Fruit fly (Drosophila melanogaster) whole organism, wandering third instar larva: ENCODE results near the gene dpr9.

ENCODE experiments used
- Abd-B ChIP-seq: fragments of >200 bp; optimal IDR thresholded peaks from 2 replicates; lab custom pipeline; 2017; ENCODE audit warnings: missing biosample characterization, missing genetic modification characterization
- CG32264 ChIP-seq: fragments of 200-800 bp; sonication (Bioruptor generic); optimal IDR thresholded peaks from 2 replicates; lab custom pipeline; 2016; ENCODE audit warnings: missing biosample characterization, missing genetic modification characterization
- CrebA ChIP-seq: fragments of 200-800 bp; sonication (Bioruptor generic); optimal IDR thresholded peaks from 2 replicates; lab custom pipeline; 2016; ENCODE audit warnings: missing biosample characterization, mild to moderate bottlenecking, missing genetic modification characterization, borderline replicate concordance
- Dif ChIP-seq: fragments of 200-275, 200-300 bp; sonication (Bioruptor generic); optimal IDR thresholded peaks from 2 replicates; lab custom pipeline; 2018; ENCODE audit warnings: missing biosample characterization, missing genetic modification characterization; ENCODE audit not compliant: partially characterized antibody
- GATAd ChIP-seq: sonication (Bioruptor generic); optimal IDR thresholded peaks from 2 replicates; lab custom pipeline; 2016; ENCODE audit warnings: missing biosample characterization, missing genetic modification characterization
- HLH106 ChIP-seq: fragments of 200-800 bp; optimal IDR thresholded peaks from 3 replicates; lab custom pipeline; 2019; ENCODE audit warnings: missing biosample characterization, mild to moderate bottlenecking, missing genetic modification characterization, moderate library complexity
- Hnf4 ChIP-seq: fragments of 200-800 bp; sonication (Bioruptor generic); optimal IDR thresholded peaks from 2 replicates; lab custom pipeline; 2016; ENCODE audit warnings: missing biosample characterization, mild to moderate bottlenecking, missing genetic modification characterization
- Hr78 ChIP-seq: fragments of >200 bp; optimal IDR thresholded peaks from 2 replicates; lab custom pipeline; 2017; ENCODE audit warnings: missing biosample characterization, missing genetic modification characterization
- Hr83 ChIP-seq: fragments of 200-300 bp; sonication (Bioruptor generic); optimal IDR thresholded peaks from 2 replicates; lab custom pipeline; 2016; ENCODE audit warnings: missing biosample characterization, mild to moderate bottlenecking, missing genetic modification characterization, moderate library complexity; ENCODE audit not compliant: poor library complexity, severe bottlenecking
- Jra ChIP-seq: sonication (Bioruptor generic); optimal IDR thresholded peaks from 2 replicates; lab custom pipeline; 2016; ENCODE audit warnings: missing biosample characterization, missing genetic modification characterization
- Myc ChIP-seq: fragments of >200 bp; optimal IDR thresholded peaks from 2 replicates; lab custom pipeline; 2017
- N ChIP-seq: fragments of >200 bp; optimal IDR thresholded peaks from 2 replicates; lab custom pipeline; 2018; ENCODE audit warnings: missing biosample characterization, missing external identifiers, missing genetic modification characterization
- OdsH ChIP-seq: fragments of 200-800 bp; sonication (Bioruptor generic); optimal IDR thresholded peaks from 2 replicates; lab custom pipeline; 2016; ENCODE audit warnings: missing biosample characterization, mild to moderate bottlenecking, missing genetic modification characterization
- Rel ChIP-seq, 2 experiments: fragments of 200-800 bp; sonication (Bioruptor generic) in 1 of 2; optimal IDR thresholded peaks; 2 replicates in 1 of 2; 3 replicates in 1 of 2; lab custom pipeline; 2016 to 2019; ENCODE audit warnings: mild to moderate bottlenecking in 2 of 2, missing biosample characterization in 2 of 2, missing genetic modification characterization in 2 of 2, moderate library complexity in 1 of 2
- Sp1 ChIP-seq: fragments of 200-800 bp; sonication (Bioruptor generic); optimal IDR thresholded peaks from 3 replicates; lab custom pipeline; 2019; ENCODE audit warnings: missing biosample characterization, mild to moderate bottlenecking, missing genetic modification characterization, moderate library complexity
- Vsx2 ChIP-seq: fragments of 200-300, 225-300 bp; sonication (Bioruptor generic); optimal IDR thresholded peaks from 2 replicates; lab custom pipeline; 2018; ENCODE audit warnings: missing biosample characterization, missing genetic modification characterization; ENCODE audit not compliant: partially characterized antibody
- br ChIP-seq: fragments of 200-800 bp; sonication (Bioruptor generic); optimal IDR thresholded peaks from 2 replicates; lab custom pipeline; 2016; ENCODE audit warnings: missing biosample characterization, missing genetic modification characterization
- dl ChIP-seq, 2 experiments: fragments of 175-275, 200-275 bp in 1 of 2; fragments of 200-275 bp in 1 of 2; sonication (Bioruptor generic); optimal IDR thresholded peaks; lab custom pipeline; 2018; ENCODE audit warnings: mild to moderate bottlenecking in 2 of 2, missing biosample characterization in 2 of 2, missing genetic modification characterization in 2 of 2, moderate library complexity in 2 of 2; ENCODE audit not compliant: partially characterized antibody in 2 of 2, insufficient read depth in 1 of 2
- dmrt93B ChIP-seq: fragments of 200-800 bp; sonication (Bioruptor generic); optimal IDR thresholded peaks from 2 replicates; lab custom pipeline; 2018; ENCODE audit warnings: missing biosample characterization, mild to moderate bottlenecking, missing genetic modification characterization
- dsf ChIP-seq: sonication (Bioruptor generic); optimal IDR thresholded peaks from 2 replicates; lab custom pipeline; 2016; ENCODE audit warnings: missing biosample characterization, missing genetic modification characterization, borderline replicate concordance
- ey ChIP-seq: fragments of 200-800 bp; sonication (Bioruptor generic); optimal IDR thresholded peaks from 2 replicates; lab custom pipeline; 2016; ENCODE audit warnings: missing biosample characterization, missing genetic modification characterization
- foxo ChIP-seq, 2 experiments: fragments of 200-800 bp; sonication (Bioruptor generic); optimal IDR thresholded peaks; 2 replicates in 1 of 2; 3 replicates in 1 of 2; lab custom pipeline; 2016 to 2017; ENCODE audit warnings: missing biosample characterization in 2 of 2, missing genetic modification characterization in 2 of 2
- fru ChIP-seq: fragments of 200-800 bp; sonication (Bioruptor generic); optimal IDR thresholded peaks from 3 replicates; lab custom pipeline; 2016; ENCODE audit warnings: missing biosample characterization, mild to moderate bottlenecking, missing genetic modification characterization
- h ChIP-seq: fragments of 200-800 bp; sonication (Bioruptor generic); optimal IDR thresholded peaks from 3 replicates; lab custom pipeline; 2016; ENCODE audit warnings: missing biosample characterization, mild to moderate bottlenecking, missing genetic modification characterization
- jim ChIP-seq: fragments of 175-275, 200-325 bp; sonication (Bioruptor generic); optimal IDR thresholded peaks from 2 replicates; lab custom pipeline; 2016; ENCODE audit warnings: missing biosample characterization, mild to moderate bottlenecking, missing genetic modification characterization
- lola ChIP-seq: fragments of >200 bp; optimal IDR thresholded peaks from 2 replicates; lab custom pipeline; 2017; ENCODE audit warnings: missing biosample characterization, missing genetic modification characterization
- pan ChIP-seq: fragments of >200 bp; optimal IDR thresholded peaks from 2 replicates; lab custom pipeline; 2017
- psq ChIP-seq: fragments of 200-800 bp; sonication (Bioruptor generic); optimal IDR thresholded peaks from 3 replicates; lab custom pipeline; 2017; ENCODE audit warnings: missing biosample characterization, mild to moderate bottlenecking, missing genetic modification characterization, moderate library complexity
- rgr ChIP-seq: fragments of 200-800 bp; sonication (Bioruptor generic); optimal IDR thresholded peaks from 3 replicates; lab custom pipeline; 2016; ENCODE audit warnings: missing biosample characterization, mild to moderate bottlenecking, missing genetic modification characterization
- sage ChIP-seq: fragments of 200-800 bp; sonication (Bioruptor generic); optimal IDR thresholded peaks from 2 replicates; lab custom pipeline; 2016; ENCODE audit warnings: missing biosample characterization, mild to moderate bottlenecking, missing genetic modification characterization
- sv ChIP-seq: fragments of 200-800 bp; sonication (Bioruptor generic); optimal IDR thresholded peaks from 3 replicates; lab custom pipeline; 2016; ENCODE audit warnings: missing biosample characterization, missing genetic modification characterization
- tai ChIP-seq: sonication (Bioruptor generic); optimal IDR thresholded peaks from 2 replicates; lab custom pipeline; 2016; ENCODE audit warnings: missing biosample characterization, missing genetic modification characterization
- woc ChIP-seq: sonication (Bioruptor generic); optimal IDR thresholded peaks from 2 replicates; lab custom pipeline; 2016; ENCODE audit warnings: missing biosample characterization, mild to moderate bottlenecking, missing genetic modification characterization

dpr9 gene

dm6 chr3R:15095550-15096031, 18.6 kb upstream of the dpr9 start, which contains the start of gene CG6966 (continued):
- TF ChIP-seq CrebA (no peak), h (GFP tag; lab: Kevin White, UChicago) (peak; percentile 88), HLH106 (peak; percentile 82), tai (GFP tag; lab: Kevin White, UChicago) (no peak), sage (GFP tag; lab: Kevin White, UChicago) (peak; percentile 60), pan (lab: Kevin White, UChicago) (no peak), foxo (GFP tag; optimal IDR thresholded peaks at IDR 0.05; lab: Kevin White, UChicago) (peak; percentile 14 to 90), Hr83 (GFP tag; lab: Kevin White, UChicago) (peak; percentile 86), Sp1 (peak; percentile 75), Myc (lab: Kevin White, UChicago) (peak; percentile 63), Abd-B (GFP tag; lab: Kevin White, UChicago) (no peak)

- peak in 1 of 2 experiments; percentile 1 for TF ChIP-seq dl (GFP tag; optimal IDR thresholded peaks at IDR 0.05; lab: Kevin White, UChicago; ENCODE audit: insufficient read depth in 1 of 2, partially characterized antibody in 2 of 2)
- TF ChIP-seq OdsH (GFP tag; lab: Kevin White, UChicago) = no peak
- no peak for TF ChIP-seq sage (GFP tag; lab: Kevin White, UChicago)
- TF ChIP-seq Sp1 = no peak
- peak; percentile 39 for TF ChIP-seq psq
- no peak for TF ChIP-seq N (GFP tag; lab: Kevin White, UChicago)
- TF ChIP-seq Jra (GFP tag; lab: Kevin White, UChicago) = no peak
- TF ChIP-seq, all 38 proteins: peak for 2
Observed at dm6 chr3R:15094929-15095236, 17.9 kb upstream of the dpr9 start.

dm6 chr3R:15094218-15094928, 17.4 kb upstream of the dpr9 start:
- TF ChIP-seq N (GFP tag; lab: Kevin White, UChicago) (no peak), dmrt93B (GFP tag; lab: Kevin White, UChicago) (no peak), GATAd (no peak), psq (no peak), jim (GFP tag; lab: Kevin White, UChicago) (no peak), Abd-B (GFP tag; lab: Kevin White, UChicago) (no peak), rgr (GFP tag; lab: Kevin White, UChicago) (no peak), Vsx2 (no peak), Sp1 (peak; percentile 5), h (GFP tag; lab: Kevin White, UChicago) (peak; percentile 46), Hr83 (GFP tag; lab: Kevin White, UChicago) (no peak), Hr78 (GFP tag; lab: Kevin White, UChicago) (no peak), Myc (lab: Kevin White, UChicago) (peak; percentile 99), dsf (GFP tag; lab: Kevin White, UChicago) (no peak), dl (GFP tag; optimal IDR thresholded peaks at IDR 0.05; lab: Kevin White, UChicago; ENCODE audit: insufficient read depth in 1 of 2, partially characterized antibody in 2 of 2) (no peak), tai (GFP tag; lab: Kevin White, UChicago) (no peak), CG32264 (no peak), fru (peak; percentile 30), br (GFP tag; lab: Kevin White, UChicago) (peak; percentile 23), woc (GFP tag; lab: Kevin White, UChicago) (peak; percentile 77), Hnf4 (no peak), Rel (GFP tag; optimal IDR thresholded peaks at IDR 0.05; lab: Kevin White, UChicago) (no peak), Rel (tag; optimal IDR thresholded peaks at IDR 0.05; lab: Kevin White, UChicago) (no peak), CrebA (no peak), OdsH (GFP tag; lab: Kevin White, UChicago) (peak; percentile 13), HLH106 (no peak), ey (GFP tag; lab: Kevin White, UChicago) (no peak), foxo (GFP tag; optimal IDR thresholded peaks at IDR 0.05; lab: Kevin White, UChicago) (peak in 1 of 2 experiments; percentile 28), Jra (GFP tag; lab: Kevin White, UChicago) (no peak), sv (no peak), lola (GFP tag; lab: Kevin White, UChicago) (no peak)
- TF ChIP-seq, all 38 proteins: peak for 8

- TF ChIP-seq sv = no peak
- TF ChIP-seq Dif (GFP tag; lab: Kevin White, UChicago) = no peak
- no peak for TF ChIP-seq jim (GFP tag; lab: Kevin White, UChicago)
Observed at dm6 chr3R:15092784-15093183, 15.8 kb upstream of the dpr9 start.
